Fruit fly (Drosophila melanogaster) whole organism, embryonic: ENCODE results near the gene CG9391.

ENCODE experiments used
- Abd-B ChIP-seq: fragments of 200-800 bp; sonication (Bioruptor generic); optimal IDR thresholded peaks from 2 replicates; lab custom pipeline; 2018; ENCODE audit warnings: missing biosample characterization, mild to moderate bottlenecking, missing genetic modification characterization, moderate library complexity
- Ada2b ChIP-seq: fragments of 200-800 bp; sonication (Bioruptor generic); IDR thresholded peaks from 2 replicates; pipeline ENCODE4 v1.3.6; 2022; ENCODE audit warnings: missing biosample characterization, missing genetic modification characterization
- Asciz ChIP-seq: fragments of 200-800 bp; sonication (Bioruptor generic); optimal IDR thresholded peaks from 2 replicates; lab custom pipeline; 2017; ENCODE audit warnings: missing biosample characterization, mild to moderate bottlenecking, missing genetic modification characterization, missing genetic modification reagents
- Bgb ChIP-seq: fragments of 200-800 bp; sonication (Bioruptor generic); IDR thresholded peaks from 2 replicates; pipeline ENCODE4 v1.3.6; 2022; ENCODE audit warnings: missing biosample characterization, missing genetic modification characterization; ENCODE audit not compliant: partially characterized antibody
- CG10274 ChIP-seq: fragments of 200-800 bp; sonication (Bioruptor generic); optimal IDR thresholded peaks from 3 replicates; lab custom pipeline; 2017; ENCODE audit warnings: missing biosample characterization, mild to moderate bottlenecking, missing genetic modification characterization
- CG13287 ChIP-seq: fragments of 200-800 bp; sonication (Bioruptor generic); IDR thresholded peaks from 2 replicates; pipeline ENCODE4 v1.3.6; 2022; ENCODE audit warnings: missing biosample characterization, missing genetic modification characterization; ENCODE audit not compliant: partially characterized antibody
- CG15269 ChIP-seq: fragments of 200-800 bp; sonication (Bioruptor generic); optimal IDR thresholded peaks from 2 replicates; lab custom pipeline; 2018; ENCODE audit warnings: missing biosample characterization, mild to moderate bottlenecking, missing genetic modification characterization, moderate library complexity
- CG1529 ChIP-seq: fragments of 200-800 bp; sonication (Bioruptor generic); optimal IDR thresholded peaks from 3 replicates; lab custom pipeline; 2018; ENCODE audit warnings: missing biosample characterization, missing genetic modification characterization
- CG15479 ChIP-seq: fragments of 200-800 bp; sonication (Bioruptor generic); optimal IDR thresholded peaks from 3 replicates; lab custom pipeline; 2019; ENCODE audit warnings: missing biosample characterization, mild to moderate bottlenecking, missing genetic modification characterization, moderate library complexity
- CG15601 ChIP-seq: fragments of 200-800 bp; sonication (Bioruptor generic); optimal IDR thresholded peaks from 3 replicates; lab custom pipeline; 2019; ENCODE audit warnings: missing biosample characterization, mild to moderate bottlenecking, missing genetic modification characterization, moderate library complexity
- CG1603 ChIP-seq: fragments of 200-800 bp; sonication (Bioruptor generic); optimal IDR thresholded peaks from 2 replicates; lab custom pipeline; 2019; ENCODE audit warnings: missing biosample characterization, mild to moderate bottlenecking, missing genetic modification characterization, moderate library complexity
- CG2199 ChIP-seq: fragments of 200-800 bp; sonication (Bioruptor generic); IDR thresholded peaks from 3 replicates; pipeline ENCODE4 v1.3.6; 2022; ENCODE audit warnings: missing biosample characterization, missing genetic modification characterization
- CG2202 ChIP-seq: fragments of 200-800 bp; sonication (Bioruptor generic); optimal IDR thresholded peaks from 2 replicates; lab custom pipeline; 2018; ENCODE audit warnings: missing biosample characterization, mild to moderate bottlenecking, missing genetic modification characterization
- CG32772 ChIP-seq: fragments of 200-800 bp; sonication (Bioruptor generic); IDR thresholded peaks from 2 replicates; pipeline ENCODE4 v1.3.6; 2022; ENCODE audit warnings: missing biosample characterization, missing genetic modification characterization
- CG34376 ChIP-seq: fragments of 200-800 bp; sonication (Bioruptor generic); optimal IDR thresholded peaks from 2 replicates; lab custom pipeline; 2018; ENCODE audit warnings: missing biosample characterization, mild to moderate bottlenecking, missing genetic modification characterization
- CG6765 ChIP-seq: fragments of 200-800 bp; sonication (Bioruptor generic); optimal IDR thresholded peaks from 3 replicates; lab custom pipeline; 2017; ENCODE audit warnings: missing biosample characterization, mild to moderate bottlenecking, missing genetic modification characterization
- CG8478 ChIP-seq: fragments of >200 bp; optimal IDR thresholded peaks from 2 replicates; lab custom pipeline; 2018
- CTCF ChIP-seq: fragments of 200-800 bp; sonication (Bioruptor generic); optimal IDR thresholded peaks from 2 replicates; lab custom pipeline; 2017; ENCODE audit warnings: missing biosample characterization, mild to moderate bottlenecking, missing genetic modification characterization, moderate library complexity
- CkIIα-i1 ChIP-seq: fragments of 200-800 bp; sonication (Bioruptor generic); IDR thresholded peaks from 2 replicates; pipeline ENCODE4 v1.3.6; 2022; ENCODE audit warnings: missing biosample characterization, missing genetic modification characterization
- D19B ChIP-seq: fragments of 200-800 bp; sonication (Bioruptor generic); optimal IDR thresholded peaks from 2 replicates; lab custom pipeline; 2017; ENCODE audit warnings: missing biosample characterization, mild to moderate bottlenecking, missing genetic modification characterization
- Dbx ChIP-seq: fragments of 200-800 bp; sonication (Bioruptor generic); IDR thresholded peaks from 3 replicates; pipeline ENCODE4 v1.3.6; 2022; ENCODE audit warnings: missing biosample characterization, missing genetic modification characterization
- E2f1 ChIP-seq: fragments of 200-800 bp; sonication (Bioruptor generic); IDR thresholded peaks from 2 replicates; pipeline ENCODE4 v1.3.6; 2022; ENCODE audit warnings: missing biosample characterization, missing genetic modification characterization
- HmgZ ChIP-seq: fragments of 200-800 bp; sonication (Bioruptor generic); optimal IDR thresholded peaks from 2 replicates; lab custom pipeline; 2018; ENCODE audit warnings: missing biosample characterization, mild to moderate bottlenecking, missing genetic modification characterization
- Hr51 ChIP-seq, 2 experiments: fragments of 200-800 bp; sonication (Bioruptor generic); optimal IDR thresholded peaks; 2 replicates in 1 of 2; 3 replicates in 1 of 2; lab custom pipeline; 2016 to 2018; ENCODE audit warnings: missing biosample characterization in 2 of 2, missing genetic modification characterization in 2 of 2, mild to moderate bottlenecking in 1 of 2, moderate library complexity in 1 of 2
- Med ChIP-seq: fragments of 200-800 bp; sonication (Bioruptor generic); peaks from one replicate; lab custom pipeline; 2016; ENCODE audit warnings: missing biosample characterization, missing genetic modification characterization, mild to moderate bottlenecking, inconsistent platforms, moderate library complexity
- Tbp ChIP-seq: fragments of >200 bp; optimal IDR thresholded peaks from 2 replicates; lab custom pipeline; 2018; ENCODE audit warnings: missing biosample characterization, missing genetic modification characterization
- amos ChIP-seq: fragments of 200-800 bp; sonication (Bioruptor generic); IDR thresholded peaks from 2 replicates; pipeline ENCODE4 v1.3.6; 2022; ENCODE audit warnings: missing biosample characterization, missing genetic modification characterization; ENCODE audit not compliant: partially characterized antibody
- bcd ChIP-seq: fragments of 200-800 bp; sonication (Bioruptor generic); optimal IDR thresholded peaks from 2 replicates; lab custom pipeline; 2017; ENCODE audit warnings: missing biosample characterization, mild to moderate bottlenecking, missing genetic modification characterization
- bsh ChIP-seq, 2 experiments: fragments of 200-800 bp; sonication (Bioruptor generic); optimal IDR thresholded peaks; 2 replicates each; lab custom pipeline; 2017 to 2018; ENCODE audit warnings: mild to moderate bottlenecking in 2 of 2, missing biosample characterization in 2 of 2, missing genetic modification characterization in 2 of 2, moderate library complexity in 1 of 2
- chn ChIP-seq: fragments of 200-800 bp; sonication (Bioruptor generic); optimal IDR thresholded peaks from 2 replicates; lab custom pipeline; 2016; ENCODE audit warnings: missing biosample characterization, missing genetic modification characterization
- dmrt11E ChIP-seq: fragments of 200-800 bp; sonication (Bioruptor generic); optimal IDR thresholded peaks from 3 replicates; lab custom pipeline; 2018; ENCODE audit warnings: missing biosample characterization, mild to moderate bottlenecking, missing genetic modification characterization, moderate library complexity
- exex ChIP-seq: fragments of 200-800 bp; sonication (Bioruptor generic); optimal IDR thresholded peaks from 4 replicates; lab custom pipeline; 2018; ENCODE audit warnings: missing biosample characterization, mild to moderate bottlenecking, missing genetic modification characterization, moderate library complexity
- fd102C ChIP-seq: fragments of 200-800 bp; sonication (Bioruptor generic); optimal IDR thresholded peaks from 2 replicates; lab custom pipeline; 2018; ENCODE audit warnings: missing biosample characterization, mild to moderate bottlenecking, missing genetic modification characterization, moderate library complexity
- ftz-f1 ChIP-seq: fragments of 200-800 bp; sonication (Bioruptor generic); optimal IDR thresholded peaks from 2 replicates; lab custom pipeline; 2016; ENCODE audit warnings: missing biosample characterization, missing genetic modification characterization
- gem ChIP-seq: fragments of 200-800 bp; sonication (Bioruptor generic); optimal IDR thresholded peaks from 2 replicates; lab custom pipeline; 2019; ENCODE audit warnings: missing biosample characterization, mild to moderate bottlenecking, missing genetic modification characterization, moderate library complexity
- grn ChIP-seq: fragments of 200-800 bp; sonication (Bioruptor generic); optimal IDR thresholded peaks from 3 replicates; lab custom pipeline; 2017; ENCODE audit warnings: missing biosample characterization, missing genetic modification characterization
- gsb-n ChIP-seq: fragments of 200-800 bp; sonication (Bioruptor generic); optimal IDR thresholded peaks from 3 replicates; lab custom pipeline; 2018; ENCODE audit warnings: missing biosample characterization, mild to moderate bottlenecking, missing genetic modification characterization
- ind ChIP-seq: fragments of 200-800 bp; sonication (Bioruptor generic); optimal IDR thresholded peaks from 3 replicates; lab custom pipeline; 2016; ENCODE audit warnings: missing biosample characterization, missing genetic modification characterization
- kay ChIP-seq: fragments of 200-800 bp; sonication (Bioruptor generic); optimal IDR thresholded peaks from 2 replicates; lab custom pipeline; 2016; ENCODE audit warnings: missing biosample characterization, missing genetic modification characterization
- prd ChIP-seq, 3 experiments: fragments of >200 bp in 2 of 3; fragments of 200-800 bp in 1 of 3; sonication (Bioruptor generic) in 1 of 3; optimal IDR thresholded peaks in 2 of 3; IDR thresholded peaks in 1 of 3; 2 replicates in 2 of 3; 3 replicates in 1 of 3; pipeline versions ENCODE4 v1.3.6 to Lab custom; 2017 to 2022; ENCODE audit warnings: missing biosample characterization in 1 of 3, missing genetic modification characterization in 1 of 3
- sens ChIP-seq: fragments of 200-800 bp; sonication (Bioruptor generic); peaks from one replicate; lab custom pipeline; 2016; ENCODE audit warnings: missing biosample characterization, missing genetic modification characterization
- shn ChIP-seq: fragments of 200-800 bp; sonication (Bioruptor generic); optimal IDR thresholded peaks from 3 replicates; lab custom pipeline; 2016; ENCODE audit warnings: missing biosample characterization, missing genetic modification characterization
- stwl ChIP-seq: fragments of 200-800 bp; sonication (Bioruptor generic); optimal IDR thresholded peaks from 3 replicates; lab custom pipeline; 2018; ENCODE audit warnings: missing biosample characterization, mild to moderate bottlenecking, missing genetic modification characterization, moderate library complexity
- trh ChIP-seq: fragments of 200-800 bp; sonication (Bioruptor generic); optimal IDR thresholded peaks from 2 replicates; lab custom pipeline; 2016; ENCODE audit warnings: missing biosample characterization, missing genetic modification characterization
- vnd ChIP-seq: fragments of 200-800 bp; sonication (Bioruptor generic); IDR thresholded peaks from 3 replicates; pipeline ENCODE4 v1.3.6; 2022; ENCODE audit warnings: missing biosample characterization, missing genetic modification characterization; ENCODE audit not compliant: partially characterized antibody
- vvl ChIP-seq: fragments of 200-800 bp; sonication (Bioruptor generic); IDR thresholded peaks from 2 replicates; pipeline ENCODE4 v1.3.6; 2022; ENCODE audit warnings: missing biosample characterization, missing genetic modification characterization
- zen ChIP-seq: fragments of 200-800 bp; sonication (Bioruptor generic); optimal IDR thresholded peaks from 3 replicates; lab custom pipeline; 2018; ENCODE audit warnings: missing biosample characterization, mild to moderate bottlenecking, missing genetic modification characterization, moderate library complexity
- zf30C ChIP-seq: fragments of 200-800 bp; sonication (Bioruptor generic); optimal IDR thresholded peaks from 3 replicates; lab custom pipeline; 2018; ENCODE audit warnings: missing biosample characterization, mild to moderate bottlenecking, missing genetic modification characterization

The CG9391 gene

dm6 chr3L:21266101-21266656 lies 2.0 kb downstream of the CG9391 start:
- TF ChIP-seq CG8478 (lab: Kevin White, UChicago) (no peak), CG32772 (GFP tag; lab: Robert Waterston, UW) (no peak), Hr51 (GFP tag; optimal IDR thresholded peaks at IDR 0.05; lab: Kevin White, UChicago) (no peak), sens (peak; percentile 20), D19B (GFP tag; lab: Kevin White, UChicago) (peak; percentile 58), CG15601 (tag; lab: Kevin White, UChicago) (no peak), CG34376 (GFP tag; lab: Kevin White, UChicago) (no peak), CG15479 (GFP tag; lab: Kevin White, UChicago) (peak; percentile 82)
- TF ChIP-seq, all 482 proteins: peak for 3

- TF ChIP-seq CG2199 (GFP tag; lab: Robert Waterston, UW) (peak; percentile 57; the same call in 2 of the 3 replicates), Tbp (no peak), CG6765 (GFP tag; lab: Kevin White, UChicago) (peak; percentile 31), ftz-f1 (GFP tag; lab: Kevin White, UChicago) (no peak), sens (peak; percentile 74), CkIIα-i1 (no peak), vvl (GFP tag; lab: Robert Waterston, UW) (peak; percentile 55; the same call in 1 of the 2 replicates), stwl (tag; lab: Kevin White, UChicago) (peak; percentile 21), chn (GFP tag; lab: Kevin White, UChicago) (no peak), CG1603 (tag; lab: Kevin White, UChicago) (no peak), D19B (GFP tag; lab: Kevin White, UChicago) (peak; percentile 33), E2f1 (GFP tag; lab: Robert Waterston, UW) (no peak), CG10274 (GFP tag; lab: Kevin White, UChicago) (no peak), amos (peak; percentile 38; the same call in 1 of the 2 replicates), CG2202 (tag; lab: Kevin White, UChicago) (no peak), Ada2b (GFP tag; lab: Robert Waterston, UW) (no peak), exex (tag; lab: Kevin White, UChicago) (peak; percentile 34), kay (GFP tag; lab: Kevin White, UChicago) (peak; percentile 43), fd102C (no peak), bcd (GFP tag; lab: Kevin White, UChicago) (no peak), Hr51 (GFP tag; optimal IDR thresholded peaks at IDR 0.05; lab: Kevin White, UChicago) (no peak), dmrt11E (tag; lab: Kevin White, UChicago) (no peak), Bgb (GFP tag; lab: Robert Waterston, UW) (peak; percentile 45), CG15269 (peak; percentile 11), CTCF (GFP tag; lab: Kevin White, UChicago) (peak; percentile 72), HmgZ (tag; lab: Kevin White, UChicago) (peak; percentile 20), shn (GFP tag; lab: Kevin White, UChicago) (no peak), zf30C (GFP tag; lab: Kevin White, UChicago) (no peak), grn (GFP tag; lab: Kevin White, UChicago) (peak; percentile 41), Asciz (peak; percentile 12), zen (tag; lab: Kevin White, UChicago) (no peak), trh (no peak), Med (GFP tag; lab: Kevin White, UChicago) (peak; percentile 17), prd (optimal IDR thresholded peaks at IDR 0.05; lab: Kevin White, UChicago) (no peak), prd (GFP tag; IDR thresholded peaks at IDR 0.05; lab: Robert Waterston, UW) (no peak), Abd-B (GFP tag; lab: Kevin White, UChicago) (no peak), gem (no peak), CG13287 (peak; percentile 28; the same call in 1 of the 2 replicates), gsb-n (tag; lab: Kevin White, UChicago) (no peak), Dbx (GFP tag; lab: Robert Waterston, UW) (0 out of 3 replicates have a peak, but pooled peaks have one; percentile 7), ind (GFP tag; lab: Kevin White, UChicago) (no peak), CG1529 (GFP tag; lab: Kevin White, UChicago) (no peak), vnd (no peak), bsh (GFP tag; optimal IDR thresholded peaks at IDR 0.05; lab: Kevin White, UChicago) (no peak)
Measured at dm6 chr3L:21262426-21262825, 5.7 kb downstream of the CG9391 start.
